Fruit fly (Drosophila melanogaster): ENCODE data around the gene me31B.

The me31B gene

dm6 chr2L:10291276-10291675 is 52.1 kb downstream of the me31B start:
- no peak for TF ChIP-seq noc (tag; optimal IDR thresholded peaks at IDR 0.05)
